Fruit fly (Drosophila melanogaster) Kc167 (cell line): ENCODE data around the gene CG42269.

ENCODE experiments used
- Myc ChIP-seq: fragments of >200 bp; optimal IDR thresholded peaks from 2 replicates; lab custom pipeline; 2017; ENCODE audit warnings: missing external identifiers
- Sin3A ChIP-seq: fragments of >200 bp; optimal IDR thresholded peaks from 2 replicates; lab custom pipeline; 2018; ENCODE audit warnings: missing external identifiers
- h ChIP-seq: fragments of >200 bp; optimal IDR thresholded peaks from 3 replicates; lab custom pipeline; 2018; ENCODE audit warnings: missing external identifiers
- insv ChIP-seq: fragments of >200 bp; optimal IDR thresholded peaks from 3 replicates; lab custom pipeline; 2018; ENCODE audit warnings: missing external identifiers
- psq ChIP-seq: fragments of >200 bp; optimal IDR thresholded peaks from 2 replicates; lab custom pipeline; 2017; ENCODE audit warnings: missing external identifiers
- ttk ChIP-seq: sonication (Bioruptor generic); optimal IDR thresholded peaks from 2 replicates; lab custom pipeline; 2017; ENCODE audit warnings: missing external identifiers

CG42269 gene

DNA sequence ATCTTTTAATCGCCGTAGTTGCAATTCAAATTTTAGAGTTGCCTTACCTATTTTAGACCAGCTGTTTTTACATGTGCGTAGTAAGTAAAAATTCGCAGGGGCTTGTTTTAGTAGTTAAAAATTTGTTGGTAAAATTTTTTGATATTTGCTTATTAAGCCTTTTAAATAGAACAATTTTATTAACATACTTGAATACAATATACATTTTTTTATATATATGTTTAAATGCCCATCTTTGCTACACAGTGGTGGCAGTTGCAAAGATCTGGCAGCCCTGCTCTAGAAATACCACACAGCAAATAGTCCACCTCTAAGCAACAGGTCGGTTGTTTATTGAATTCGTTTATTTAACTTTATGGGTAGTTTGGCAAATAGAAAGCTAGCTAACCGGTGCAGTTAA is 28.6 kb downstream of the CG42269 start, which contains the start of the genes CG10467 and loj:
Gene CG10467 (minus strand): TSS at position 51 of the 400 bp plus-strand sequence.
Gene loj (plus strand): TSS at position 291 of the 400 bp plus-strand sequence.
- TF ChIP-seq Myc (lab: Kevin White, UChicago) (no peak), insv (lab: Kevin White, UChicago) (no peak), h (lab: Kevin White, UChicago) (no peak), psq (lab: Kevin White, UChicago) (no peak), ttk (no peak), Sin3A (lab: Kevin White, UChicago) (no peak)

DNA sequence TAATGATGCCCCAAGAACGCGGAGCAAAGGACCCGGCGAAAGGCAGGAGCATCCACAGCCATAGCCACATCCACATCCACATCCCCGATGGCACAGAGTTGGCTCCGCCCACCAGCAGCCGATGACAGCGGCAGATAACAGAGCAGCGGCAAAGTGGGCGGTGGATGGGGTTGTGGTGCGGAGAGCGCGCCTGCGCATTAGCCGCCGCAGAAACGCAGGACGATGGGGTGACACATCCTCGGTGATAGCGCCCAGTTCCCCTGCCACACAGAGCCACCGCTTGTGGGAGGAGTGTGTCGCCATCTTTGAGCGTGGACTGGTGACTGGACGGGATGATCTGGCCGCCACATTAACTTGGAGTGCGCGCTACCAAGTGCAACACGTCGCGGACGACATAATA is 31.2 kb downstream of the CG42269 start, which contains the start of gene Ets65A:
Gene Ets65A (plus strand): TSS at position 348 of the 400 bp plus-strand sequence.
- TF ChIP-seq Myc (lab: Kevin White, UChicago) = no peak
- no peak for TF ChIP-seq psq (lab: Kevin White, UChicago)
- no peak for TF ChIP-seq h (lab: Kevin White, UChicago)
- no peak for TF ChIP-seq Sin3A (lab: Kevin White, UChicago)
- no peak for TF ChIP-seq insv (lab: Kevin White, UChicago)
- no peak for TF ChIP-seq ttk

DNA sequence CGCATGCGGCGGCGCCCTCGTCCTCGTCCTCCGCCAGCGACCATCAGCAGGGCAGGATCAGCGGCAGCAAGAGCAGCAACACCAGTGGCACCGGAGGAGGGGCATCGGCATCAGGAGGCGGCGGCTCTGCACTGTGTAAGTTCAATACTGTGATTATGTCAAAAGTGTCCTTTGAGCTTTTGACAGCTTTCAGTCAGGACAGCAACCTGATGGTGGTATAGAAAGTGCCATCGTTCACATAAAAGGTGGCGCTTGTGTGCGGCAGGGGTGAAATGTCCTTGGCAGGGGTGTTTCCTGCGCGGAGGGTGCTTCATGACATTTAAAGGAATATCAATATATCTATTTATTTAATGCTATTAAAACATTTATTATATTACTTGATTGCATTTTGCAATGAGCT is 37.6 kb downstream of the CG42269 start:
- TF ChIP-seq h (lab: Kevin White, UChicago) = no peak
- no peak for TF ChIP-seq insv (lab: Kevin White, UChicago)

DNA sequence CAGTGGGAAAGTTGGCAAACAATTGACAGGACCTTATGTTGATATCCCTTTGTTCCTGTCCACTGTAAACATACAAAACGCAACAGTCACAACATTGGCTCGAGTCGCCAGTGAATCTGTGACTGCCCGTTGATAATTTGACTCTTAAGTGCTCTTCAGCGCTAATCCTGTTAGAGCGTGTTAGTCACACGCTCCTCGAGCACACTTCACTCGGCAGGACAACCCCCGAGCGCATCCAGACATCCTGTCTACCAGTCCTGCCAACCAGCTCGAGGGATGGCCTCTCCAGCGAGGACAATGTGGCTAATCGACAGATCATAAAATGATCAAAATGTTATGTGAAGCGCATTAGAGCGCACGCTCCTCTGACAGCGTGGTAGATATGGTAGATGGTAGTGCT is 38.5 kb downstream of the CG42269 start:
- no peak for TF ChIP-seq h (lab: Kevin White, UChicago)
- no peak for TF ChIP-seq Sin3A (lab: Kevin White, UChicago)
- TF ChIP-seq insv (lab: Kevin White, UChicago) = no peak
- no peak for TF ChIP-seq Myc (lab: Kevin White, UChicago)
- no peak for TF ChIP-seq ttk
- no peak for TF ChIP-seq psq (lab: Kevin White, UChicago)

DNA sequence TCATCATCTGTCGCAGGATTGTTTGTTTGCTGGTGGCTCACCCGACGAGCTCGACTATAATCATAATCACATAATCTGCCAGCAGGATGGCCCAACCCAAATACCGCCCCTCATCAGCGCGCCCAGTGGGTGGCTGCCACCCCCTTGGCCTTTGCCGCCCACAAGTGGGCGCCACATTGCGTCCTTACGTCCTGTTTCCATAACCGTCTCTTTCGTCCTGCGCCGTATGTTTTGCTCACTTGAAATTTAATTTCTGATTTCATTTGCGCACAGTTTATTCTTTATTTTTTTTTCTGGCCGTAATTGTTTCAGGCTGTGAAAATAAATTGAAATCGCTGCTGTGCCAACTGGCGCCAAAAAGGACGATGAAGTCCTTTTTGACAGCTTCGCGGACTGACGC is 39.3 kb downstream of the CG42269 start:
- TF ChIP-seq Myc (lab: Kevin White, UChicago) = no peak
- no peak for TF ChIP-seq Sin3A (lab: Kevin White, UChicago)
- TF ChIP-seq insv (lab: Kevin White, UChicago) = no peak

DNA sequence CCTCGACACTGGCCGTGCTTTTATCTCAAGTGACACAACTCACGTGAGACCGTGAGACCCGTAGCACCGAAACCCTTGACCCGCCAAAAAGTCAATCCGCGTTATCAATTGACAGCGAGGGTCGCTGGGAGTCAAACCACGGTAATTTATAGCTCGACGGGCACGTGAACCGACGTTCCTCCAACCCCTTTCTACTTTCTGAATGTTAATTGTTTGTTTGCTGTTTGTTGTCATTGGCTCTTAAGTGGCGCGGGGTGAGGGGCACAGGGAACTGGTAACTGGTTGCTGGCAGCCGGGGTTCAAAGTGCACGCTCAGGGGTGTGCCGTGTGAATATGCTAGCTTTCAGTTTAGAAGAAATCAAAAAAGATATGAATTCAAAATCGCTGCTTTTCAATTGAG is 40.6 kb downstream of the CG42269 start:
- TF ChIP-seq ttk (no peak), insv (lab: Kevin White, UChicago) (no peak), Sin3A (lab: Kevin White, UChicago) (no peak), Myc (lab: Kevin White, UChicago) (no peak), psq (lab: Kevin White, UChicago) (no peak)

DNA sequence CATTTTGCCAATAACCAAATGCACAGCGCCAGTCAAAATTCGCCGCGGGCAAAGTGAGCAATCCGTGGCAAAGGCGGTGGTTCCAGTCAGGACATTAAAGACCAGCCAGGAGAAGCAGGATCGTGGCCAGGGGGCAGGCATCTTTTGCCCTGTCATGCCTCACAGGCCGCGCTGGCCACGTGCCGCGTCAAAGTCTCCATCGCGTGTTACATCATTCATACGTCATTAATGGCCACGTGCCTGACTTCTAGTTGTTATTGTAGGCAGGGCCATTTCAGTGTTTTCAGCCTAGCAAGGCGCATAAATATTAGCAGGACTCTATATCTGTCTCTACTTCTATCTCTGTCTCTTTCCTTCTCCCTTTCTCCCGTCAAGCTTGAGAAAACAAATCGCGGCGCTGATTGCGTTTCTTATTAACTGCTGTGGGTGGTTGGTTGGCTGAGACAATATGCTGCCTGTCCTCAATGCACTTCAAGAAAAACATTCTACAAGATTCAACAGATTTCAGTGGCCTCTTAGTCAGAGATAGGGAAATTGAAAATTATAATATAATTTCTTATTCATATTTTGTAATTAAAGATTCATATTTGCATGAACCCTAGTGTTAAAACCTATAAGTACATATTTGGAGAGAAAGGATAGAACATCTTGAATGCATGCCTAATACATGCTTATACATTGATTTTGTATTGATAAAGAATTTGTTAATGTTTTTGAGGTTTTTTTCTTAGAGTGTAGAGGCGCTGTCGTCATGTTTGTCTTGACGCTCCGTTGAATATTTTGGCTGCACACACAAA is 42.4 kb downstream of the CG42269 start:
- TF ChIP-seq Myc (lab: Kevin White, UChicago) (no peak), insv (lab: Kevin White, UChicago) (no peak), psq (lab: Kevin White, UChicago) (no peak), h (lab: Kevin White, UChicago) (no peak), Sin3A (lab: Kevin White, UChicago) (no peak), ttk (no peak)

DNA sequence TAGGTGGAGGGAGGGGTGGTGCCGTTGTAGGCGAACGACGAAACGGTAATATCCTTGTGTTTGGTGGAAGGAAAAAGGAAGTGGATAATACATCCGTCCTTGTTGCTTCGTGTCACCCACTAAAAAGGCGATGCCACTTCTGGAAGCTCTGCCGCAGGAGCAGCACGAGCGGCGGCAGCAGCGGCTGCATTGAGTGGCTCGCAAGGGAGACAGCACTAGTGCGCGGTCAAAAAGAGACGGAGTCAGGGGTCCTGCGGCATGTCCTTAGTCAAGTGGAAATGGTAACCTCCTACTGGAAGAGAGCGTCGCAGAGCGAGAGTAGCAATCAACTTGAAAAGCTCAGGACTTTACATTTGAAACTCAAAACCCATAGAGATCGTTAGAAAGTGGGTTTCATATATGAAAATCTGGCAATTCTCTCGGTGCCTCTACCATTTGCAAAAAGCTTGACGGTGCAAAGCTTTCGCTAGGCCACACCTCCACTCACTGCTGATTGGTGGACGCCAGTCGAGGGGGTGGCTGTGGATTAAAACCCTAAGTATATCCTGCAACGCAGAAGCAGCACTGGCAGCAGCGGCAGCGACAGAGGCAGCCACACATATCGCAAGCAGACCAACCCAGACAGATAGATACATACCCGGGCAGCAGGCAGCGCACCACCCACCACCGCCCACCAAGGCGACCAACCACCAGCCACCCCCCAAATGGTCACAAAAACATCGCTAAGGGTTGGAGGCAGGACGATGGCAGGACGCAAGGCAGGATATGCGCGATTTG is 44.8 kb downstream of the CG42269 start:
- TF ChIP-seq insv (lab: Kevin White, UChicago) (no peak), Sin3A (lab: Kevin White, UChicago) (no peak), psq (lab: Kevin White, UChicago) (no peak), ttk (no peak), h (lab: Kevin White, UChicago) (no peak), Myc (lab: Kevin White, UChicago) (no peak)

DNA sequence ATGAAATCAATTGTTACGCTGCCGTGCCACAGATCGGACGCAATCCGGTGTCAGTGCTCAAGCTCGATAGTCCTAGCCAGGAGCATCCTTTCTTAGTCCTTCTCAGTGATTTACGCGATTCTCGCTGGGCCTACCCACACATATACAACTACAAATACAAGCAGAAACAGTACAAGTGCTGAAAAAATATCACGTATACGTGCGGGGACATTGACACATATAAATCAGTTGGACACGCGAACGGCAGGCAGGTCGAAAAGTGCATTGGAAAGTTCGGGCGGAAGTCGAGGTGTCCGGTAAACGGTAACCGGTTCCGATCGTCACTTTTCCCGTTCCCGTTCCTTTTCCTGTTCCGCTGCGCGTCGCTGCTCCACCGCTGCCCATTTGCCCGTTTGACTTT is 45.4 kb downstream of the CG42269 start:
- no peak for TF ChIP-seq Sin3A (lab: Kevin White, UChicago)
- no peak for TF ChIP-seq ttk
- no peak for TF ChIP-seq psq (lab: Kevin White, UChicago)
- no peak for TF ChIP-seq insv (lab: Kevin White, UChicago)
- no peak for TF ChIP-seq h (lab: Kevin White, UChicago)
- TF ChIP-seq Myc (lab: Kevin White, UChicago) = no peak

DNA sequence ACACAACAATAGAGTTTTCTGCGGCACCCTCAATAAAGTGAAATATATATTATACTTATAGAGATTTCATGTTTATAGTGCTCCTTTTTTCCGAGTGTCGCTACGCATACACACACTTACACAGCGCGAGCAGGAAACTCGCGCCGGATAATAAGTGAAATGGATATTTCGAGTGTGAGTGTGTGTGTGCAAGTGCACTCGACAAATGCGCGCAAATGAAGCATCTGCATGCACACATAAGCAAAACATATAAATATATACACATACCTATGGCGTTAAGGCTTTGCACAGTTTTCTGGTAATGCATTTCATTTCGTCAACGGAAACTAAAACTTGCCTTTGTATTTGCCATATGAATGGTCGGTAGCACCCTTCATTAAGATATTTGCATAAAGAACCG is 49.4 kb downstream of the CG42269 start:
- no peak for TF ChIP-seq h (lab: Kevin White, UChicago)
- TF ChIP-seq ttk = no peak
- no peak for TF ChIP-seq psq (lab: Kevin White, UChicago)
- TF ChIP-seq Myc (lab: Kevin White, UChicago) = no peak

DNA sequence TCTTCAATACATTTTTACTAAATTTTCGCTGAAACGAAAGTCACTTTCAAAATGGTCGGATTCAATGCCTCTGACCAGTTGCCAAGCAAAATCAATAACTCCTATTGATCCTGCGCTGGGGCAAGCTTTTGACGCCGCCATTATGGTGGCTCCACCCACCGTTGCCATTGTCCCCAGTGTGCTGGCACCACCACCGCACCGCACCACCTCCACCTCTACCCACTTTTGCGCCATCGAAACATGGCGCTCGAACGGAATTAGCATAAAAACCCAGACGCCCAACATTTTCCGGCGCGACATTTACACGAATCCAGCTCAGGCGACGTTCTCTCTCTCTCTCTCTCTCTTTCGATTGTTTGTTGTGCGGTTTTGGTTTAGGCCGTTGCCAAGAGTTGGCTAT is 50.8 kb downstream of the CG42269 start:
- TF ChIP-seq ttk = no peak
- no peak for TF ChIP-seq insv (lab: Kevin White, UChicago)
- no peak for TF ChIP-seq psq (lab: Kevin White, UChicago)
- TF ChIP-seq Sin3A (lab: Kevin White, UChicago) = no peak
- TF ChIP-seq Myc (lab: Kevin White, UChicago) = no peak
- TF ChIP-seq h (lab: Kevin White, UChicago) = no peak
